Fruit fly (Drosophila melanogaster) whole organism, embryonic: ENCODE results near the gene CG12279.

ENCODE experiments used
- CG10147 ChIP-seq: fragments of 200-800 bp; sonication (Bioruptor generic); optimal IDR thresholded peaks from 2 replicates; lab custom pipeline; 2019; ENCODE audit warnings: missing biosample characterization, mild to moderate bottlenecking, missing genetic modification characterization, moderate library complexity
- CG10543 ChIP-seq: fragments of 200-800 bp; sonication (Bioruptor generic); optimal IDR thresholded peaks from 3 replicates; lab custom pipeline; 2017; ENCODE audit warnings: missing biosample characterization, mild to moderate bottlenecking, missing genetic modification characterization, moderate library complexity
- cg ChIP-seq: fragments of 200-800 bp; sonication (Bioruptor generic); optimal IDR thresholded peaks from 3 replicates; lab custom pipeline; 2019; ENCODE audit warnings: missing biosample characterization, mild to moderate bottlenecking, missing genetic modification characterization, moderate library complexity
- dati ChIP-seq: fragments of 200-800 bp; sonication (Bioruptor generic); IDR thresholded peaks from 2 replicates; pipeline ENCODE4 v1.3.6; 2022; ENCODE audit warnings: missing biosample characterization, missing genetic modification characterization
- dimm ChIP-seq: fragments of 200-800 bp; sonication (Bioruptor generic); IDR thresholded peaks from 2 replicates; pipeline ENCODE4 v1.3.6; 2022; ENCODE audit warnings: missing biosample characterization, missing genetic modification characterization

DNA sequence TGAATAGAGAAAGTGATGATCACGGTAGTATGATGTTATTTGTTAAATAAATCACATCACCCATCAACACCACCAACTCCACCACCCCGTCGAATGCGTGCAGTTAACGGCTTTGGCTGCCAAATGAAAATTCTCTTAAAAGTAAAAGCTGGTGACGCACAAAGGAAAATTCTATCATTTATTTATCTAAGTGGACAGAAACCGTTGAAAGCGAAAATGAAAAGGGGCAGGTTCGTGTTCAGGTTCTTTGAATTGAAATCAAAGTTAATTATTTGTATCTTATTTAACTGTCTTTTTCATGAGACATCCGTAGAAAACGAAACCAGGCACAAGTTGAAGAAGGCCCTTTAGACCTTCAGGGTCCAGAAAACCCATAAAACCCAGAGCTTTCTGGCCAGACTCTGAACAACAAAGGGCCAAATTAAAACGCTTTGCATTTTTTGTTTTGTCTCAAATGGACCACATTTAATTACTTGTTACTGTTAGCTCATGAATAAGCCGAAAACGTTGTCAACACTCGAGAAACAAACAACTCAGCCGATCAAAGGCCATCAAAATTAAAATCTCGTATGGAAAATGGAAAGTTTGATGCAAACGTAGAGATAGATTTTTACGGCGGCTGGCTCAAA lies 38.6 kb upstream of the CG12279 start:
- TF ChIP-seq cg (GFP tag; lab: Kevin White, UChicago) = no peak
- no peak for TF ChIP-seq CG10543 (GFP tag; lab: Kevin White, UChicago)
- no peak for TF ChIP-seq CG10147
- TF ChIP-seq dimm (GFP tag; lab: Robert Waterston, UW) = no peak
- TF ChIP-seq dati (GFP tag; lab: Robert Waterston, UW) = no peak
